3 fruit fly cellular contexts compared by ENCODE assay signal in genomic region chrX:1256742-1257441, dm6.
TF ChIP-seq lines count a peak whose summit lies in the region.

No protein-coding gene starts in this region.

- TF ChIP-seq CTCF in whole organism, embryonic (GFP tag; optimal IDR thresholded peaks at IDR 0.05; lab: Kevin White, UChicago): no peak

TF ChIP-seq in whole organism, embryonic, 481 proteins besides CTCF, POLR2A, EP300 and RAD21 (continues in another document):
- no peak for TF ChIP-seq zen (tag; optimal IDR thresholded peaks at IDR 0.05; lab: Kevin White, UChicago)
- TF ChIP-seq CG34376 (GFP tag; optimal IDR thresholded peaks at IDR 0.05; lab: Kevin White, UChicago): peak; percentile 2
- TF ChIP-seq Vsx1 (GFP tag; optimal IDR thresholded peaks at IDR 0.05; lab: Kevin White, UChicago): peak; percentile 32
- TF ChIP-seq Lim3 (GFP tag; IDR thresholded peaks at IDR 0.05; lab: Robert Waterston, UW): 0 out of 2 replicates have a peak, but pooled peaks have one; percentile 9
- no peak for TF ChIP-seq CG10366 (GFP tag; IDR thresholded peaks at IDR 0.05; lab: Robert Waterston, UW)
- TF ChIP-seq Bgb (GFP tag; IDR thresholded peaks at IDR 0.05; lab: Robert Waterston, UW; ENCODE audit: partially characterized antibody): no peak
- no peak for TF ChIP-seq CG14014 (GFP tag; IDR thresholded peaks at IDR 0.05; lab: Robert Waterston, UW)
- TF ChIP-seq CG13296 (GFP tag; optimal IDR thresholded peaks at IDR 0.05; lab: Kevin White, UChicago): peak; percentile 13
- peak; percentile 26 for TF ChIP-seq CG10543 (GFP tag; optimal IDR thresholded peaks at IDR 0.05; lab: Kevin White, UChicago)
- no peak for TF ChIP-seq cas (GFP tag; IDR thresholded peaks at IDR 0.05; lab: Robert Waterston, UW)
- TF ChIP-seq Drgx (GFP tag; IDR thresholded peaks at IDR 0.05; lab: Robert Waterston, UW): no peak
- no peak for TF ChIP-seq chn (GFP tag; optimal IDR thresholded peaks at IDR 0.05; lab: Kevin White, UChicago)
- 0 out of 3 replicates have a peak, but pooled peaks have one; percentile 12 for TF ChIP-seq Dbx (GFP tag; IDR thresholded peaks at IDR 0.05; lab: Robert Waterston, UW)
- peak; percentile 95 for TF ChIP-seq sd (tag; optimal IDR thresholded peaks at IDR 0.05; lab: Kevin White, UChicago)
- TF ChIP-seq grn (GFP tag; optimal IDR thresholded peaks at IDR 0.05; lab: Kevin White, UChicago): peak; percentile 57
- TF ChIP-seq CG17612 (GFP tag; IDR thresholded peaks at IDR 0.05; lab: Robert Waterston, UW): no peak
- TF ChIP-seq mirr (GFP tag; optimal IDR thresholded peaks at IDR 0.05; lab: Kevin White, UChicago): peak; percentile 77
- peak; percentile 58 for TF ChIP-seq lab (GFP tag; optimal IDR thresholded peaks at IDR 0.05; lab: Kevin White, UChicago)
- TF ChIP-seq knrl (GFP tag; IDR thresholded peaks at IDR 0.05; lab: Robert Waterston, UW; ENCODE audit: partially characterized antibody): no peak
- peak; percentile 12 for TF ChIP-seq Med (GFP tag; lab: Kevin White, UChicago)
- TF ChIP-seq Hmr (GFP tag; optimal IDR thresholded peaks at IDR 0.05; lab: Kevin White, UChicago): peak; percentile 38
- no peak for TF ChIP-seq CG2875 (GFP tag; optimal IDR thresholded peaks at IDR 0.05; lab: Kevin White, UChicago)
- TF ChIP-seq ftz-f1 (GFP tag; optimal IDR thresholded peaks at IDR 0.05; lab: Kevin White, UChicago): no peak
- TF ChIP-seq GATAe (GFP tag; conservative IDR thresholded peaks at IDR 0.05; lab: Robert Waterston, UW): peak; percentile 57; the same call in 1 of the 2 replicates
- TF ChIP-seq D19B (GFP tag; optimal IDR thresholded peaks at IDR 0.05; lab: Kevin White, UChicago): peak; percentile 19
- peak; percentile 73 for TF ChIP-seq sug (tag; optimal IDR thresholded peaks at IDR 0.05; lab: Kevin White, UChicago)
- peak; percentile 78; the same call in 1 of the 4 replicates for TF ChIP-seq chinmo (GFP tag; IDR thresholded peaks at IDR 0.05; lab: Robert Waterston, UW; ENCODE audit: partially characterized antibody)
- no peak for TF ChIP-seq lmd (GFP tag; IDR thresholded peaks at IDR 0.05; lab: Robert Waterston, UW)
- TF ChIP-seq CG18599 (GFP tag; optimal IDR thresholded peaks at IDR 0.05; lab: Kevin White, UChicago): peak; percentile 26
- TF ChIP-seq Nf-YC (tag; optimal IDR thresholded peaks at IDR 0.05; lab: Kevin White, UChicago): peak; percentile 36

TF ChIP-seq in whole organism, prepupa, 60 proteins besides CTCF, POLR2A, EP300 and RAD21:
- TF ChIP-seq CG8319 (GFP tag; optimal IDR thresholded peaks at IDR 0.05; lab: Kevin White, UChicago) (no peak), CG6808 (GFP tag; optimal IDR thresholded peaks at IDR 0.05; lab: Kevin White, UChicago) (no peak), CG32006 (GFP tag; optimal IDR thresholded peaks at IDR 0.05; lab: Kevin White, UChicago) (no peak), dac (GFP tag; optimal IDR thresholded peaks at IDR 0.05; lab: Kevin White, UChicago) (no peak), Ets21C (GFP tag; optimal IDR thresholded peaks at IDR 0.05; lab: Kevin White, UChicago) (no peak), fd85E (GFP tag; optimal IDR thresholded peaks at IDR 0.05; lab: Kevin White, UChicago) (no peak), svp (GFP tag; lab: Kevin White, UChicago) (peak; percentile 41), fkh (GFP tag; optimal IDR thresholded peaks at IDR 0.05; lab: Kevin White, UChicago) (no peak), Sox14 (GFP tag; optimal IDR thresholded peaks at IDR 0.05; lab: Kevin White, UChicago) (no peak), CG31627 (GFP tag; optimal IDR thresholded peaks at IDR 0.05; lab: Kevin White, UChicago) (no peak), CG11762 (GFP tag; optimal IDR thresholded peaks at IDR 0.05; lab: Kevin White, UChicago; ENCODE audit: insufficient read depth) (no peak), Lpt (GFP tag; optimal IDR thresholded peaks at IDR 0.05; lab: Kevin White, UChicago) (no peak), CG3032 (tag; optimal IDR thresholded peaks at IDR 0.05; lab: Kevin White, UChicago) (no peak), CG11294 (GFP tag; IDR thresholded peaks at IDR 0.05; lab: Robert Waterston, UW) (no peak), acj6 (GFP tag; optimal IDR thresholded peaks at IDR 0.05; lab: Kevin White, UChicago) (no peak), CG6163 (GFP tag; IDR thresholded peaks at IDR 0.05; lab: Robert Waterston, UW) (no peak), Eip93F (GFP tag; optimal IDR thresholded peaks at IDR 0.05; lab: Kevin White, UChicago) (peak; percentile 19), pdm3 (GFP tag; optimal IDR thresholded peaks at IDR 0.05; lab: Kevin White, UChicago) (no peak), CG3919 (GFP tag; optimal IDR thresholded peaks at IDR 0.05; lab: Kevin White, UChicago) (no peak), vri (GFP tag; optimal IDR thresholded peaks at IDR 0.05; lab: Kevin White, UChicago) (peak; percentile 34), Hr38 (GFP tag; optimal IDR thresholded peaks at IDR 0.05; lab: Kevin White, UChicago) (no peak), net (GFP tag; optimal IDR thresholded peaks at IDR 0.05; lab: Kevin White, UChicago) (no peak), ss (GFP tag; optimal IDR thresholded peaks at IDR 0.05; lab: Kevin White, UChicago) (no peak)

TF ChIP-seq in whole organism, wandering third instar larva, 38 proteins besides CTCF, POLR2A, EP300 and RAD21:
- TF ChIP-seq Mio (GFP tag; optimal IDR thresholded peaks at IDR 0.05; lab: Kevin White, UChicago): no peak
- TF ChIP-seq CG32264 (GFP tag; optimal IDR thresholded peaks at IDR 0.05; lab: Kevin White, UChicago): no peak
- no peak for TF ChIP-seq rgr (GFP tag; optimal IDR thresholded peaks at IDR 0.05; lab: Kevin White, UChicago)
- no peak for TF ChIP-seq OdsH (GFP tag; optimal IDR thresholded peaks at IDR 0.05; lab: Kevin White, UChicago)
- TF ChIP-seq CG9705 (GFP tag; optimal IDR thresholded peaks at IDR 0.05; lab: Kevin White, UChicago): no peak
- no peak for TF ChIP-seq Myc (optimal IDR thresholded peaks at IDR 0.05; lab: Kevin White, UChicago)
- TF ChIP-seq Abd-B (GFP tag; optimal IDR thresholded peaks at IDR 0.05; lab: Kevin White, UChicago): no peak
- TF ChIP-seq brk (GFP tag; optimal IDR thresholded peaks at IDR 0.05; lab: Kevin White, UChicago): no peak
- no peak for TF ChIP-seq Dif (GFP tag; optimal IDR thresholded peaks at IDR 0.05; lab: Kevin White, UChicago; ENCODE audit: partially characterized antibody)
- no peak for TF ChIP-seq Hr78 (GFP tag; optimal IDR thresholded peaks at IDR 0.05; lab: Kevin White, UChicago)
- no peak for TF ChIP-seq lola (GFP tag; optimal IDR thresholded peaks at IDR 0.05; lab: Kevin White, UChicago)
- TF ChIP-seq jim (GFP tag; optimal IDR thresholded peaks at IDR 0.05; lab: Kevin White, UChicago): no peak
- TF ChIP-seq Sp1 (GFP tag; optimal IDR thresholded peaks at IDR 0.05; lab: Kevin White, UChicago): peak; percentile 9
- no peak for TF ChIP-seq Rel (GFP tag; optimal IDR thresholded peaks at IDR 0.05; lab: Kevin White, UChicago)
- TF ChIP-seq Rel (tag; optimal IDR thresholded peaks at IDR 0.05; lab: Kevin White, UChicago): peak; percentile 33
- TF ChIP-seq h (GFP tag; optimal IDR thresholded peaks at IDR 0.05; lab: Kevin White, UChicago): peak; percentile 37
- TF ChIP-seq Vsx2 (GFP tag; optimal IDR thresholded peaks at IDR 0.05; lab: Kevin White, UChicago; ENCODE audit: partially characterized antibody): no peak
- no peak for TF ChIP-seq sv (GFP tag; optimal IDR thresholded peaks at IDR 0.05; lab: Kevin White, UChicago)
- TF ChIP-seq Jra (GFP tag; optimal IDR thresholded peaks at IDR 0.05; lab: Kevin White, UChicago): no peak
- no peak for TF ChIP-seq woc (GFP tag; optimal IDR thresholded peaks at IDR 0.05; lab: Kevin White, UChicago)
